Fruit fly (Drosophila melanogaster): ENCODE measurements around the gene nkd.

DNA sequence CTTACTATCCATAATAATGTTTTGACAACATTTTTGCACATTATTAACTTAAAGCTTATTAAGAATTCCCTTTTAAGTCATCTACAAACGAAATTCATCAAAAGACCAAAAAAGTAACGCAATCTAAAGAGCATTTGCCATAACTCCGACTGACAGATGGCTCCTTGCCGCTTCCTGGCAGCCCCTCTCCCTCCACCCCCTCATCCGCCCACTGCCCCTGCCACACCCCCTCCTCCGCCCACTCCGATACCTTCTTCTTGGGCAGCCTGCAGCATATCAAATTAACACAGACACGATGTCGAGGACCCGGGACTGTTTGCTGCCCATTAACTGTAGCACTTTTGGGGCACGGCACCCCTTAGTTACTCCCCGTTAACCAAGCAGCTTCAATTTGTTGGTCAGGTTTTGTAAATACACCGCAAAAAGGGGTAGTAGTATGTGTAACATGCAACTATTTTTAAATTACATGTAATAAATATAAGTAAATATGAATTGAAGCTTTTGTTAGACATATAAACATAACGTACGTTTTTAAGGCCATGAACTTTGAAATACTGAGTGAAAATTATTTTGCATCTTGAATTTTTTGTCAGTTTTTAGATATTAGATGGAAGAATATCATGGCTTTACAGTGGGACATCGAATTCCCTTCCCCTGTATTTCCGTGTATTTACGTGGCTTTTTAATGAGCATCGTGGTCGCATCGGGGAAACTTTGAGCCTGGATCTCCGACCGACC, 9.9 kb downstream of the nkd start:
- TF ChIP-seq cato (GFP tag; optimal IDR thresholded peaks at IDR 0.05; ENCODE audit: borderline replicate concordance) (no peak), bbx (GFP tag; IDR thresholded peaks at IDR 0.05; ENCODE audit: partially characterized antibody) (no peak), ind (GFP tag; optimal IDR thresholded peaks at IDR 0.05) (no peak), CG11696 (GFP tag; IDR thresholded peaks at IDR 0.05) (no peak), CG13123 (GFP tag; optimal IDR thresholded peaks at IDR 0.05) (no peak), CG6683 (GFP tag; optimal IDR thresholded peaks at IDR 0.05) (no peak), Dfd (GFP tag; optimal IDR thresholded peaks at IDR 0.05) (no peak), Spps (tag; optimal IDR thresholded peaks at IDR 0.05) (no peak), twi (tag; optimal IDR thresholded peaks at IDR 0.05) (no peak), Ets97D (GFP tag; optimal IDR thresholded peaks at IDR 0.05) (no peak), ro (GFP tag; IDR thresholded peaks at IDR 0.05) (no peak), dysf (GFP tag; IDR thresholded peaks at IDR 0.05) (no peak), psq (GFP tag; optimal IDR thresholded peaks at IDR 0.05) (no peak)
